Worm (Caenorhabditis elegans) whole organism, mixed stage, embryonic: ENCODE data around the gene C28C12.1.

Experiments used
- nhr-28 ChIP-seq: fragments of 150-350 bp; optimal IDR thresholded peaks from 2 replicates; lab custom pipeline; 2014; ENCODE audit warnings: missing biosample characterization, missing genetic modification characterization
- unc-62 ChIP-seq: fragments of 150-350 bp; optimal IDR thresholded peaks from 2 replicates; lab custom pipeline; 2014; ENCODE audit warnings: missing biosample characterization, missing genetic modification reagents, missing genetic modification characterization

DNA sequence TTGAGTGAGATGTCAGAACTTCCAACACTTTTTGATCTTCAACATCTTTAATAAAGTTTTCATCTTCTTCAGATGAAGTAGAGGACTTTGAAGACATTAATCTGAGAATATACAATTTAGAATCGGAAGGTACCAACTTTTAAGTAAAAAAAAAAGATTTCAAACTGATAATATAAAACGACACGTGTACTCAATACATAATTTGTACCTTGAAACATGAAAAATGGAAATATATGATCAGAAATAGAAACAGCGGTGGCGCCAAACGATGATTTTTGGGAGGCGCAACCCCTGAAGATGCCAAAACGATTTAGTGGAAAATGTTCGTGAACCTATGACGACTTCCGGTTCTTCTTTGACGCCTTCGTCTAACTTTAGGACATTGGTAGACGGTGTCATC lies 29.0 kb upstream of the C28C12.1 start, which contains the start of gene oat-1:
- TF ChIP-seq unc-62 (GFP tag; lab: Kevin White, UChicago) (no peak), nhr-28 (tag; lab: Kevin White, UChicago) (no peak)
